Fruit fly (Drosophila melanogaster) whole organism, embryonic: Measurements from ENCODE around the gene egh.

Experiments used
- CG10267 ChIP-seq: fragments of 200-800 bp; sonication (Bioruptor generic); optimal IDR thresholded peaks from 2 replicates; lab custom pipeline; 2018; ENCODE audit warnings: missing biosample characterization, mild to moderate bottlenecking, missing genetic modification characterization, moderate library complexity
- CG10979 ChIP-seq: fragments of 200-800 bp; sonication (Bioruptor generic); optimal IDR thresholded peaks from 2 replicates; lab custom pipeline; 2018; ENCODE audit warnings: missing biosample characterization, mild to moderate bottlenecking, missing genetic modification characterization, moderate library complexity
- CG11504 ChIP-seq: fragments of 200-800 bp; sonication (Bioruptor generic); optimal IDR thresholded peaks from 3 replicates; lab custom pipeline; 2019; ENCODE audit warnings: missing biosample characterization, mild to moderate bottlenecking, missing genetic modification characterization, moderate library complexity
- CG11723 ChIP-seq: fragments of 200-800 bp; sonication (Bioruptor generic); optimal IDR thresholded peaks from 2 replicates; lab custom pipeline; 2017; ENCODE audit warnings: missing biosample characterization, mild to moderate bottlenecking, missing genetic modification characterization
- CG12155 ChIP-seq: fragments of 200-800 bp; sonication (Bioruptor generic); optimal IDR thresholded peaks from 3 replicates; lab custom pipeline; 2016; ENCODE audit warnings: missing biosample characterization, missing genetic modification characterization
- CG12391 ChIP-seq: fragments of 200-800 bp; sonication (Bioruptor generic); optimal IDR thresholded peaks from 3 replicates; lab custom pipeline; 2018; ENCODE audit warnings: missing biosample characterization, mild to moderate bottlenecking, missing genetic modification characterization, moderate library complexity
- CG14710 ChIP-seq: fragments of 200-800 bp; sonication (Bioruptor generic); optimal IDR thresholded peaks from 3 replicates; lab custom pipeline; 2019; ENCODE audit warnings: missing biosample characterization, mild to moderate bottlenecking, missing genetic modification characterization, moderate library complexity
- CG1602 ChIP-seq: fragments of 200-800 bp; sonication (Bioruptor generic); optimal IDR thresholded peaks from 3 replicates; lab custom pipeline; 2016; ENCODE audit warnings: missing biosample characterization, missing genetic modification characterization
- CG1603 ChIP-seq: fragments of 200-800 bp; sonication (Bioruptor generic); optimal IDR thresholded peaks from 2 replicates; lab custom pipeline; 2019; ENCODE audit warnings: missing biosample characterization, mild to moderate bottlenecking, missing genetic modification characterization, moderate library complexity
- CG17385 ChIP-seq: fragments of 200-800 bp; sonication (Bioruptor generic); optimal IDR thresholded peaks from 3 replicates; lab custom pipeline; 2018; ENCODE audit warnings: missing biosample characterization, mild to moderate bottlenecking, missing genetic modification characterization
- CG3163 ChIP-seq: fragments of 200-800 bp; sonication (Bioruptor generic); optimal IDR thresholded peaks from 3 replicates; lab custom pipeline; 2016; ENCODE audit warnings: missing biosample characterization, missing genetic modification characterization
- CG32767 ChIP-seq: fragments of 200-800 bp; sonication (Bioruptor generic); IDR thresholded peaks from 2 replicates; pipeline ENCODE4 v1.3.6; 2022; ENCODE audit warnings: missing biosample characterization, missing genetic modification characterization
- CG3847 ChIP-seq: fragments of 200-800 bp; sonication (Bioruptor generic); IDR thresholded peaks from 2 replicates; pipeline ENCODE4 v1.3.6; 2022; ENCODE audit warnings: missing biosample characterization, missing genetic modification characterization
- CG4424 ChIP-seq: fragments of 200-800 bp; sonication (Bioruptor generic); optimal IDR thresholded peaks from 3 replicates; lab custom pipeline; 2016; ENCODE audit warnings: missing biosample characterization, missing genetic modification characterization
- CTCF ChIP-seq: fragments of 200-800 bp; sonication (Bioruptor generic); optimal IDR thresholded peaks from 2 replicates; lab custom pipeline; 2017; ENCODE audit warnings: missing biosample characterization, mild to moderate bottlenecking, missing genetic modification characterization, moderate library complexity
- CoRest ChIP-seq: fragments of 200-800 bp; sonication (Bioruptor generic); optimal IDR thresholded peaks from 3 replicates; lab custom pipeline; 2018; ENCODE audit warnings: missing biosample characterization, mild to moderate bottlenecking, missing genetic modification characterization, moderate library complexity
- Elba2 ChIP-seq: fragments of 200-800 bp; sonication (Bioruptor generic); optimal IDR thresholded peaks from 3 replicates; lab custom pipeline; 2016; ENCODE audit warnings: missing biosample characterization, missing genetic modification characterization
- HLH4C ChIP-seq: fragments of 200-800 bp; sonication (Bioruptor generic); IDR thresholded peaks from 3 replicates; pipeline ENCODE4 v1.3.6; 2022; ENCODE audit warnings: missing biosample characterization, missing genetic modification characterization; ENCODE audit not compliant: partially characterized antibody
- Hand ChIP-seq: fragments of 200-800 bp; sonication (Bioruptor generic); optimal IDR thresholded peaks from 2 replicates; lab custom pipeline; 2017; ENCODE audit warnings: mild to moderate bottlenecking, missing biosample characterization, missing genetic modification reagents, missing genetic modification characterization
- Hey ChIP-seq: fragments of 200-800 bp; sonication (Bioruptor generic); optimal IDR thresholded peaks from 3 replicates; lab custom pipeline; 2018; ENCODE audit warnings: missing biosample characterization, mild to moderate bottlenecking, missing genetic modification characterization
- MESR4 ChIP-seq: fragments of 200-800 bp; sonication (Bioruptor generic); optimal IDR thresholded peaks from 2 replicates; lab custom pipeline; 2018; ENCODE audit warnings: missing biosample characterization, mild to moderate bottlenecking, missing genetic modification characterization, moderate library complexity
- PHDP ChIP-seq: fragments of 200-800 bp; sonication (Bioruptor generic); optimal IDR thresholded peaks from 3 replicates; lab custom pipeline; 2018; ENCODE audit warnings: missing biosample characterization, mild to moderate bottlenecking, missing genetic modification characterization, moderate library complexity
- Ravus ChIP-seq: fragments of 200-800 bp; sonication (Bioruptor generic); IDR thresholded peaks from 2 replicates; pipeline ENCODE4 v1.3.6; 2022; ENCODE audit warnings: missing biosample characterization, missing genetic modification characterization
- Scr ChIP-seq: fragments of 200-800 bp; sonication (Bioruptor generic); IDR thresholded peaks from 2 replicates; pipeline ENCODE4 v1.3.6; 2022; ENCODE audit warnings: missing biosample characterization, missing genetic modification characterization; ENCODE audit not compliant: partially characterized antibody
- Xrp1 ChIP-seq: fragments of 200-800 bp; sonication (Bioruptor generic); IDR thresholded peaks from 2 replicates; pipeline ENCODE4 v1.3.6; 2022; ENCODE audit warnings: missing biosample characterization, missing genetic modification characterization
- YL-1 ChIP-seq: fragments of 200-800 bp; sonication (Bioruptor generic); optimal IDR thresholded peaks from 3 replicates; lab custom pipeline; 2017; ENCODE audit warnings: missing biosample characterization, mild to moderate bottlenecking, missing genetic modification characterization
- amos ChIP-seq: fragments of 200-800 bp; sonication (Bioruptor generic); IDR thresholded peaks from 2 replicates; pipeline ENCODE4 v1.3.6; 2022; ENCODE audit warnings: missing biosample characterization, missing genetic modification characterization; ENCODE audit not compliant: partially characterized antibody
- bbx ChIP-seq: fragments of 200-800 bp; sonication (Bioruptor generic); IDR thresholded peaks from 2 replicates; pipeline ENCODE4 v1.3.6; 2022; ENCODE audit warnings: missing biosample characterization, missing genetic modification characterization; ENCODE audit not compliant: partially characterized antibody
- cato ChIP-seq: fragments of 200-800 bp; sonication (Bioruptor generic); optimal IDR thresholded peaks from 2 replicates; lab custom pipeline; 2016; ENCODE audit warnings: missing biosample characterization, missing genetic modification characterization, borderline replicate concordance
- disco-r ChIP-seq: fragments of 200-800 bp; sonication (Bioruptor generic); optimal IDR thresholded peaks from 2 replicates; lab custom pipeline; 2016; ENCODE audit warnings: missing biosample characterization, missing genetic modification characterization
- esg ChIP-seq: fragments of 200-800 bp; sonication (Bioruptor generic); conservative IDR thresholded peaks from 2 replicates; pipeline ENCODE4 v1.3.6; 2022; ENCODE audit warnings: missing biosample characterization, missing genetic modification characterization
- ewg ChIP-seq: fragments of 200-800 bp; sonication (Bioruptor generic); optimal IDR thresholded peaks from 3 replicates; lab custom pipeline; 2017; ENCODE audit warnings: mild to moderate bottlenecking, missing biosample characterization, missing genetic modification reagents, missing genetic modification characterization
- gem ChIP-seq: fragments of 200-800 bp; sonication (Bioruptor generic); optimal IDR thresholded peaks from 2 replicates; lab custom pipeline; 2019; ENCODE audit warnings: missing biosample characterization, mild to moderate bottlenecking, missing genetic modification characterization, moderate library complexity
- h ChIP-seq: fragments of >200 bp; optimal IDR thresholded peaks from 2 replicates; lab custom pipeline; 2017
- nom ChIP-seq: fragments of 200-800 bp; sonication (Bioruptor generic); optimal IDR thresholded peaks from 2 replicates; lab custom pipeline; 2017; ENCODE audit warnings: missing biosample characterization, missing genetic modification characterization, mild to moderate bottlenecking, moderate library complexity, missing genetic modification reagents
- pan ChIP-seq, 4 experiments: fragments of >200 bp in 3 of 4; fragments of 200-800 bp in 1 of 4; sonication (Bioruptor generic) in 1 of 4; optimal IDR thresholded peaks in 3 of 4; IDR thresholded peaks in 1 of 4; 2 replicates each; pipeline versions ENCODE4 v1.3.6 to Lab custom; 2017 to 2022; ENCODE audit warnings: missing biosample characterization in 2 of 4, missing genetic modification characterization in 2 of 4, mixed read lengths in 1 of 4
- phol ChIP-seq: fragments of 200-800 bp; sonication (Bioruptor generic); optimal IDR thresholded peaks from 3 replicates; lab custom pipeline; 2018; ENCODE audit warnings: missing biosample characterization, mild to moderate bottlenecking, missing genetic modification characterization, moderate library complexity
- pzg ChIP-seq: fragments of 200-800 bp; sonication (Bioruptor generic); optimal IDR thresholded peaks from 3 replicates; lab custom pipeline; 2018; ENCODE audit warnings: missing biosample characterization, mild to moderate bottlenecking, missing genetic modification characterization, moderate library complexity
- ro ChIP-seq: fragments of 200-800 bp; sonication (Bioruptor generic); IDR thresholded peaks from 2 replicates; pipeline ENCODE4 v1.3.6; 2022; ENCODE audit warnings: missing biosample characterization, missing genetic modification characterization
- run ChIP-seq: fragments of 200-800 bp; sonication (Bioruptor generic); optimal IDR thresholded peaks from 3 replicates; lab custom pipeline; 2018; ENCODE audit warnings: missing biosample characterization, mild to moderate bottlenecking, missing genetic modification characterization
- slp2 ChIP-seq: fragments of 200-800 bp; sonication (Bioruptor generic); optimal IDR thresholded peaks from 2 replicates; lab custom pipeline; 2016; ENCODE audit warnings: missing biosample characterization, missing genetic modification characterization
- sna ChIP-seq: fragments of 200-800 bp; sonication (Bioruptor generic); IDR thresholded peaks from 2 replicates; pipeline ENCODE4 v1.3.6; 2022; ENCODE audit warnings: missing biosample characterization, missing genetic modification characterization; ENCODE audit not compliant: partially characterized antibody
- sqz ChIP-seq: fragments of 200-800 bp; sonication (Bioruptor generic); optimal IDR thresholded peaks from 3 replicates; lab custom pipeline; 2018; ENCODE audit warnings: missing biosample characterization, mild to moderate bottlenecking, missing genetic modification characterization
- trem ChIP-seq: fragments of 200-800 bp; optimal IDR thresholded peaks from 3 replicates; lab custom pipeline; 2019; ENCODE audit warnings: missing biosample characterization, mild to moderate bottlenecking, missing genetic modification characterization, moderate library complexity
- trh ChIP-seq: fragments of 200-800 bp; sonication (Bioruptor generic); optimal IDR thresholded peaks from 2 replicates; lab custom pipeline; 2016; ENCODE audit warnings: missing biosample characterization, missing genetic modification characterization
- ttk ChIP-seq: fragments of 200-800 bp; sonication (Bioruptor generic); IDR thresholded peaks from 2 replicates; pipeline ENCODE4 v2.1.2; 2022; ENCODE audit warnings: missing biosample characterization, missing genetic modification characterization

egh gene

dm6 chrX:2581793-2582503 lies 6.4 kb upstream of the egh start (continued):
- TF ChIP-seq h, result no peak
- peak; percentile 78 for TF ChIP-seq CG1603 (tag; lab: Kevin White, UChicago)

dm6 chrX:2585055-2585715 lies 3.1 kb upstream of the egh start, which contains the start of gene CG13760:
Gene CG13760 (minus strand): TSS chrX:2585699.
- TF ChIP-seq bbx (peak; percentile 28; the same call in 1 of the 2 replicates), ewg (GFP tag; lab: Kevin White, UChicago) (no peak), Xrp1 (GFP tag; lab: Robert Waterston, UW) (no peak), esg (no peak), gem (tag; lab: Kevin White, UChicago) (no peak), nom (peak; percentile 13), CTCF (no peak), pan (optimal IDR thresholded peaks at IDR 0.05; lab: Kevin White, UChicago) (no peak), pan (GFP tag; optimal IDR thresholded peaks at IDR 0.05 in 1 of 2, IDR thresholded peaks at IDR 0.05 in 1 of 2) (peak in 1 of 2 experiments; percentile 15), Elba2 (GFP tag; lab: Kevin White, UChicago) (peak; percentile 56), Ravus (GFP tag; lab: Robert Waterston, UW) (no peak), Hey (tag; lab: Kevin White, UChicago) (no peak), ro (GFP tag; lab: Robert Waterston, UW) (no peak), sna (GFP tag; lab: Robert Waterston, UW) (no peak), run (no peak), CG3163 (GFP tag; lab: Kevin White, UChicago) (no peak), slp2 (no peak), MESR4 (GFP tag; lab: Kevin White, UChicago) (peak; percentile 53), CG12391 (tag; lab: Kevin White, UChicago) (peak; percentile 3), CG3847 (GFP tag; lab: Robert Waterston, UW) (0 out of 2 replicates have a peak, but pooled peaks have one; percentile 38), CG17385 (GFP tag; lab: Kevin White, UChicago) (no peak), CG1602 (GFP tag; lab: Kevin White, UChicago) (peak; percentile 2), sqz (GFP tag; lab: Kevin White, UChicago) (no peak), amos (peak; percentile 13; the same call in 1 of the 2 replicates), pzg (peak; percentile 20), HLH4C (GFP tag; lab: Robert Waterston, UW) (0 out of 3 replicates have a peak, but pooled peaks have one; percentile 8), Hand (no peak), disco-r (GFP tag; lab: Kevin White, UChicago) (no peak), CG4424 (GFP tag; lab: Kevin White, UChicago) (peak; percentile 14), PHDP (tag; lab: Kevin White, UChicago) (no peak), YL-1 (GFP tag; lab: Kevin White, UChicago) (no peak), CG10267 (tag; lab: Kevin White, UChicago) (peak; percentile 19), CG11504 (tag; lab: Kevin White, UChicago) (peak; percentile 6), Scr (GFP tag; lab: Robert Waterston, UW) (0 out of 2 replicates have a peak, but pooled peaks have one; percentile 20), CG11723 (no peak), trem (tag; lab: Kevin White, UChicago) (peak; percentile 71), trh (GFP tag; lab: Kevin White, UChicago) (no peak), CG12155 (GFP tag; lab: Kevin White, UChicago) (peak; percentile 0), CG10979 (tag; lab: Kevin White, UChicago) (no peak), CoRest (tag; lab: Kevin White, UChicago) (peak; percentile 8), cato (GFP tag; lab: Kevin White, UChicago) (no peak), phol (tag; lab: Kevin White, UChicago) (peak; percentile 63), CG14710 (tag; lab: Kevin White, UChicago) (peak; percentile 48), ttk (no peak), CG32767 (GFP tag; lab: Robert Waterston, UW) (no peak)
